Worm (Caenorhabditis elegans) whole organism, mixed stage, embryonic: ENCODE data around the gene Y60A3A.23.

Experiments
- M03D4.4 ChIP-seq: sonication (generic microtip); optimal IDR thresholded peaks from 2 replicates; lab custom pipeline; 2017; ENCODE audit warnings: mild to moderate bottlenecking, missing genetic modification characterization, missing compliant biosample characterization
- bed-3 ChIP-seq: fragments of 200-800 bp; sonication (Bioruptor generic); optimal IDR thresholded peaks from 3 replicates; lab custom pipeline; 2018; ENCODE audit warnings: mild to moderate bottlenecking, missing genetic modification characterization, moderate library complexity, missing compliant biosample characterization
- blmp-1 ChIP-seq: fragments of 150-350 bp; optimal IDR thresholded peaks from 2 replicates; lab custom pipeline; 2014; ENCODE audit warnings: missing biosample characterization, missing genetic modification characterization
- ceh-39 ChIP-seq: fragments of 150-350 bp; optimal IDR thresholded peaks from 2 replicates; lab custom pipeline; 2014; ENCODE audit warnings: missing biosample characterization, missing genetic modification characterization
- ceh-43 ChIP-seq: fragments of 200-800 bp; sonication (Bioruptor generic); optimal IDR thresholded peaks from 2 replicates; lab custom pipeline; 2018; ENCODE audit warnings: mild to moderate bottlenecking, missing genetic modification characterization, moderate library complexity, missing compliant biosample characterization
- ceh-83 ChIP-seq: fragments of 200-800 bp; sonication (Bioruptor generic); optimal IDR thresholded peaks from 2 replicates; lab custom pipeline; 2018; ENCODE audit warnings: mild to moderate bottlenecking, missing genetic modification characterization, missing compliant biosample characterization
- ces-1 ChIP-seq: fragments of 150-350 bp; optimal IDR thresholded peaks from 2 replicates; lab custom pipeline; 2014; ENCODE audit warnings: missing biosample characterization, missing genetic modification reagents, missing genetic modification characterization
- cnd-1 ChIP-seq: fragments of 200-800 bp; sonication (Bioruptor generic); optimal IDR thresholded peaks from 2 replicates; lab custom pipeline; 2018; ENCODE audit warnings: mild to moderate bottlenecking, missing genetic modification characterization, missing compliant biosample characterization
- drap-1 ChIP-seq: fragments of 200-800 bp; sonication (Bioruptor generic); optimal IDR thresholded peaks from 3 replicates; lab custom pipeline; 2018; ENCODE audit warnings: mild to moderate bottlenecking, missing genetic modification characterization, missing compliant biosample characterization
- elt-1 ChIP-seq: sonication (generic microtip); optimal IDR thresholded peaks from 2 replicates; lab custom pipeline; 2017; ENCODE audit warnings: missing genetic modification characterization, mild to moderate bottlenecking, missing compliant biosample characterization, antibody characterized with exemption, moderate library complexity, borderline replicate concordance; ENCODE audit not compliant: insufficient read depth
- elt-3 ChIP-seq: fragments of 150-350 bp; optimal IDR thresholded peaks from 2 replicates; lab custom pipeline; 2014; ENCODE audit warnings: missing biosample characterization, missing genetic modification characterization
- flh-1 ChIP-seq: fragments of 200-800 bp; sonication (Bioruptor generic); optimal IDR thresholded peaks from 2 replicates; lab custom pipeline; 2018; ENCODE audit warnings: mild to moderate bottlenecking, missing genetic modification characterization, moderate library complexity, missing compliant biosample characterization
- ham-2 ChIP-seq: fragments of 200-800 bp; sonication (Bioruptor generic); optimal IDR thresholded peaks from 2 replicates; lab custom pipeline; 2018; ENCODE audit warnings: mild to moderate bottlenecking, missing genetic modification characterization, missing compliant biosample characterization
- hlh-1 ChIP-seq: fragments of 150-350 bp; optimal IDR thresholded peaks from 2 replicates; lab custom pipeline; 2014; ENCODE audit warnings: missing biosample characterization, missing genetic modification reagents, missing genetic modification characterization
- lin-13 ChIP-seq: fragments of 150-350 bp; optimal IDR thresholded peaks from 2 replicates; lab custom pipeline; 2014; ENCODE audit warnings: missing biosample characterization, missing genetic modification characterization
- lin-32 ChIP-seq: fragments of 200-800 bp; sonication (Bioruptor generic); optimal IDR thresholded peaks from 2 replicates; lab custom pipeline; 2018; ENCODE audit warnings: mild to moderate bottlenecking, missing genetic modification characterization, missing compliant biosample characterization
- lsy-2 ChIP-seq: fragments of 150-350 bp; optimal IDR thresholded peaks from 2 replicates; lab custom pipeline; 2014; ENCODE audit warnings: missing biosample characterization, missing genetic modification characterization
- mab-5 ChIP-seq: fragments of 150-350 bp; optimal IDR thresholded peaks from 2 replicates; lab custom pipeline; 2014; ENCODE audit warnings: missing biosample characterization, missing genetic modification characterization
- mep-1 ChIP-seq: fragments of 150-350 bp; optimal IDR thresholded peaks from 2 replicates; lab custom pipeline; 2017; ENCODE audit warnings: missing biosample characterization, missing genetic modification reagents, missing genetic modification characterization, inconsistent platforms
- mls-2 ChIP-seq: sonication (generic microtip); optimal IDR thresholded peaks from 2 replicates; lab custom pipeline; 2016; ENCODE audit warnings: mild to moderate bottlenecking, missing genetic modification characterization, moderate library complexity, missing compliant biosample characterization
- nhr-12 ChIP-seq: fragments of 150-350 bp; optimal IDR thresholded peaks from 2 replicates; lab custom pipeline; 2014; ENCODE audit warnings: missing biosample characterization, missing genetic modification characterization
- nhr-2 ChIP-seq: fragments of 150-350 bp; optimal IDR thresholded peaks from 2 replicates; lab custom pipeline; 2014; ENCODE audit warnings: missing biosample characterization, missing genetic modification characterization
- nhr-237 ChIP-seq: fragments of 150-350 bp; optimal IDR thresholded peaks from 2 replicates; lab custom pipeline; 2014; ENCODE audit warnings: missing biosample characterization, missing genetic modification characterization
- nhr-28 ChIP-seq: fragments of 150-350 bp; optimal IDR thresholded peaks from 2 replicates; lab custom pipeline; 2014; ENCODE audit warnings: missing biosample characterization, missing genetic modification characterization
- nhr-76 ChIP-seq: sonication (generic microtip); optimal IDR thresholded peaks from 2 replicates; lab custom pipeline; 2017; ENCODE audit warnings: missing biosample characterization, missing genetic modification characterization
- pha-4 ChIP-seq: fragments of 150-350 bp; optimal IDR thresholded peaks from 2 replicates; lab custom pipeline; 2018; ENCODE audit warnings: missing biosample characterization, missing genetic modification reagents, missing genetic modification characterization
- sem-2 ChIP-seq: fragments of 200-800 bp; sonication (Bioruptor generic); optimal IDR thresholded peaks from 2 replicates; lab custom pipeline; 2018; ENCODE audit warnings: mild to moderate bottlenecking, missing genetic modification characterization, missing compliant biosample characterization
- snpc-4 ChIP-seq: fragments of 150-350 bp; optimal IDR thresholded peaks from 2 replicates; lab custom pipeline; 2014; ENCODE audit warnings: missing biosample characterization, missing genetic modification characterization
- sptf-1 ChIP-seq: sonication (generic microtip); optimal IDR thresholded peaks from 2 replicates; lab custom pipeline; 2017; ENCODE audit warnings: mild to moderate bottlenecking, missing genetic modification characterization, moderate library complexity, missing compliant biosample characterization
- tbx-8 ChIP-seq: fragments of 200-800 bp; sonication (Bioruptor generic); optimal IDR thresholded peaks from 2 replicates; lab custom pipeline; 2018; ENCODE audit warnings: mild to moderate bottlenecking, missing genetic modification characterization, moderate library complexity, missing compliant biosample characterization
- unc-120 ChIP-seq: sonication (generic microtip); optimal IDR thresholded peaks from 2 replicates; lab custom pipeline; 2017; ENCODE audit warnings: missing genetic modification characterization, missing compliant biosample characterization; ENCODE audit not compliant: poor library complexity, severe bottlenecking
- unc-39 ChIP-seq: fragments of 150-350 bp; optimal IDR thresholded peaks from 2 replicates; lab custom pipeline; 2014; ENCODE audit warnings: missing biosample characterization, missing genetic modification characterization
- unc-62 ChIP-seq: fragments of 150-350 bp; optimal IDR thresholded peaks from 2 replicates; lab custom pipeline; 2014; ENCODE audit warnings: missing biosample characterization, missing genetic modification reagents, missing genetic modification characterization
- zip-8 ChIP-seq: fragments of 150-350 bp; optimal IDR thresholded peaks from 2 replicates; lab custom pipeline; 2014; ENCODE audit warnings: missing biosample characterization, missing genetic modification characterization
- ztf-11 ChIP-seq: fragments of 150-350 bp; optimal IDR thresholded peaks from 2 replicates; lab custom pipeline; 2014; ENCODE audit warnings: missing biosample characterization, missing genetic modification characterization

Y60A3A.23 gene

DNA sequence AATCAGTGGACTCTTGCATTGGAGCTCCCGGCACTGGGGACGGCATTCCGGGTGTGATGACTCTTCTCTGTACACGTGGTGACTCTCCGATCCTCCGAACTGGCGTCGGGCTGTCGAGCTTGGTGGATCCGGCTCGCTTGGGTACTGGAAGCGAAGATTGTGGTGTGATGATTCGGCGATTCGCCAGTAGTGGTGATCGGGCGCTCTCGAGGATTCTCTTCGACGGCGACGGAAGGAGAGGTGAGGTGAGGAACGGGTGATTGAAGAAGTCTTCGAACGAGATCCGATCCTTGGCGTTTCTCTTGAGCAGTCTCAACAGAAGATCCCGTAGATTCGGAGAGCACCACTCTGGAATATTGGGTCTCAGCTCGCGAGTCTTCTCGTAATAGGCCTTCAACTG is 6.9 kb upstream of the Y60A3A.23 start:
- TF ChIP-seq lin-32 (GFP tag; lab: Kevin White, UChicago) (no peak), flh-1 (GFP tag; lab: Kevin White, UChicago) (no peak), nhr-76 (tag; lab: Kevin White, UChicago) (no peak), nhr-2 (tag; lab: Kevin White, UChicago) (no peak), ceh-39 (no peak), lin-13 (tag; lab: Kevin White, UChicago) (no peak), drap-1 (GFP tag; lab: Kevin White, UChicago) (no peak), unc-39 (no peak), nhr-237 (tag; lab: Kevin White, UChicago) (no peak)

DNA sequence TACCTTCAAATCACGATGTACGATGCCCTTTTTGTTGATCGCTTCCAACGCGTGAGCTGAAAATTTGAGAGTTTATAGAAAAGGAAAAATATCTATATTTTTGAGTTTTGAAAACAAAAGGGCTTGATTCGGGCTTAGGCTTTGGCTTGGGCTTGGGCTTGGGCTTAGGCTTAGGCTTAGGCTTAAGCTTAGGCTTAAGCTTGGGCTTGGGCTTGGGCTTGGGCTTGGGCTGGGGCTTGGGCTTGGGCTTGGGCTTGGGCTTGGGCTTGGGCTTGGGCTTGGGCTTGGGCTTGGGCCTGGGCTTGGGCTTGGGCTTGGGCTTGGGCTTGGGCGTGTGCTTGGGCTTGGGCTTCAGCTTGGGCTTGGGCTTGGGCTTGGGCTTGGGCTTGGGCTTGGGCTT is 5.4 kb upstream of the Y60A3A.23 start:
- TF ChIP-seq bed-3 (GFP tag; lab: Kevin White, UChicago) (no peak), sptf-1 (peak; percentile 3)

DNA sequence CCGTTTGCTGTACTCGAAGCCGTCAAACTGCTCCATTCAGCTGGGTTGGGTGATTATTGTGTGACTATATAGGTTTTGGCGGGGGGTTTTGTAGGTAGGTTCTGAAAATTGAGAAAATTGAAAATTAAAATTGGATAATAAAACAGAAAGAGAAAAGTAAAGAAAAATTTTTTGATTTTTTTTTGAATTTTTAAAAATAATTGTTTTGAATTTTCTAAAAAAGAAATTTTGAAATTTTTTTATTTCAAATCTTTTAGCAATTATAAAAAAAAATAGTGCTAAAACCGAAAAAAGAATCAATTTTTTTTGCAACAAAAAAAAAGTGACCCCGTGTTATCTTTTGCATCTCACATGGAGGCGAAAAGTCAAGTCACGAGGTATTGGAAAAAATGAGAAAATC is 3.2 kb upstream of the Y60A3A.23 start, which contains the start of gene unc-51:
unc-51 (minus strand) TSS at position 101 of the 400 bp plus-strand sequence.
- no peak for TF ChIP-seq sptf-1

DNA sequence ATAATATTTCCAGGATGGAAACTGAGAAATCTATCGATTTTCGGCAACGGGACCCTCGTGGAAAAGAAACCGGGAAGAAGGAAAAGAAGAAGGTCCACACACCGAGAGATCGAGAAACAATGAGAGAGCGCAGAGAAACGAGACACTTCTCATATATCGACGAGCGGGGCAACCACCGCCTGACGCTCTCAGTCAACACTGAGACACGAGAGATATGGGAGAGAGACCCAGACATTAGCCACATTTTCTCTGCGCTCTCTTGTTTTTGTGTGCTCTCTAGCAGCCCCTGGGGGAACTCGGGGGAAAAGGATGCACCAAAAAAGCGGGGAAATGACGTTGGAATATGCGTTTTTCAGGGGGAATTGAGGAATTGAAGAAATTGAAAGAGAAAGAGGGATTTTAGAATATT is 1.8 kb upstream of the Y60A3A.23 start:
- TF ChIP-seq ceh-83 (GFP tag; lab: Kevin White, UChicago) (peak; percentile 8), snpc-4 (tag; lab: Kevin White, UChicago) (no peak), ceh-39 (peak; percentile 15), pha-4 (peak; percentile 62), mab-5 (tag; lab: Kevin White, UChicago) (no peak), lsy-2 (tag; lab: Kevin White, UChicago) (peak; percentile 18), tbx-8 (GFP tag; lab: Kevin White, UChicago) (no peak), cnd-1 (peak; percentile 0), ham-2 (GFP tag; lab: Kevin White, UChicago) (peak; percentile 92), blmp-1 (tag; lab: Kevin White, UChicago) (no peak), mls-2 (tag; lab: Kevin White, UChicago) (no peak), bed-3 (GFP tag; lab: Kevin White, UChicago) (no peak), unc-39 (peak; percentile 40), lin-13 (tag; lab: Kevin White, UChicago) (no peak), ztf-11 (tag; lab: Kevin White, UChicago) (no peak), nhr-2 (tag; lab: Kevin White, UChicago) (no peak), sem-2 (GFP tag; lab: Kevin White, UChicago) (no peak), M03D4.4 (tag; lab: Kevin White, UChicago) (no peak), sptf-1 (no peak), nhr-76 (tag; lab: Kevin White, UChicago) (no peak), elt-1 (tag; lab: Kevin White, UChicago) (no peak), elt-3 (tag; lab: Kevin White, UChicago) (no peak), hlh-1 (tag; lab: Kevin White, UChicago) (peak; percentile 84), unc-62 (GFP tag; lab: Kevin White, UChicago) (peak; percentile 44), nhr-12 (no peak), lin-32 (GFP tag; lab: Kevin White, UChicago) (peak; percentile 11), zip-8 (tag; lab: Kevin White, UChicago) (no peak), ceh-43 (GFP tag; lab: Kevin White, UChicago) (no peak), ces-1 (GFP tag; lab: Kevin White, UChicago) (peak; percentile 57), drap-1 (GFP tag; lab: Kevin White, UChicago) (peak; percentile 85), unc-120 (tag; lab: Kevin White, UChicago) (peak; percentile 83), nhr-237 (tag; lab: Kevin White, UChicago) (peak; percentile 19), mep-1 (peak; percentile 50), nhr-28 (no peak), flh-1 (GFP tag; lab: Kevin White, UChicago) (no peak)
- TF ChIP-seq, all 35 proteins: peak for 15
